Fruit fly (Drosophila melanogaster) whole organism, embryonic: ENCODE results near the gene CG32811.

Experiments
- Ada2b ChIP-seq: fragments of 200-800 bp; sonication (Bioruptor generic); IDR thresholded peaks from 2 replicates; pipeline ENCODE4 v1.3.6; 2022; ENCODE audit warnings: missing biosample characterization, missing genetic modification characterization
- CG10565 ChIP-seq: fragments of 200-800 bp; sonication (Bioruptor generic); optimal IDR thresholded peaks from 3 replicates; lab custom pipeline; 2016; ENCODE audit warnings: missing biosample characterization, mild to moderate bottlenecking, missing genetic modification characterization
- CG12155 ChIP-seq: fragments of 200-800 bp; sonication (Bioruptor generic); optimal IDR thresholded peaks from 3 replicates; lab custom pipeline; 2016; ENCODE audit warnings: missing biosample characterization, missing genetic modification characterization
- CG12942 ChIP-seq: fragments of 200-800 bp; sonication (Bioruptor generic); optimal IDR thresholded peaks from 3 replicates; lab custom pipeline; 2016; ENCODE audit warnings: missing biosample characterization, missing genetic modification characterization
- CG14441 ChIP-seq: fragments of 200-800 bp; sonication (Bioruptor generic); IDR thresholded peaks from 2 replicates; pipeline ENCODE4 v1.3.6; 2022; ENCODE audit warnings: missing biosample characterization, missing genetic modification characterization
- CG14965 ChIP-seq: fragments of 200-800 bp; sonication (Bioruptor generic); optimal IDR thresholded peaks from 2 replicates; lab custom pipeline; 2016; ENCODE audit warnings: missing biosample characterization, missing genetic modification characterization, borderline replicate concordance
- CG15479 ChIP-seq: fragments of 200-800 bp; sonication (Bioruptor generic); optimal IDR thresholded peaks from 3 replicates; lab custom pipeline; 2019; ENCODE audit warnings: missing biosample characterization, mild to moderate bottlenecking, missing genetic modification characterization, moderate library complexity
- CG17612 ChIP-seq: fragments of 200-800 bp; sonication (Bioruptor generic); IDR thresholded peaks from 2 replicates; pipeline ENCODE4 v1.3.6; 2022; ENCODE audit warnings: missing biosample characterization, missing genetic modification characterization
- CG18011 ChIP-seq: fragments of 200-800 bp; sonication (Bioruptor generic); optimal IDR thresholded peaks from 2 replicates; lab custom pipeline; 2017; ENCODE audit warnings: missing biosample characterization, missing genetic modification characterization, mild to moderate bottlenecking, moderate library complexity, missing genotype
- CG18599 ChIP-seq: fragments of 200-800 bp; sonication (Bioruptor generic); optimal IDR thresholded peaks from 3 replicates; lab custom pipeline; 2017; ENCODE audit warnings: missing biosample characterization, missing genetic modification characterization, mild to moderate bottlenecking, moderate library complexity, missing genetic modification reagents
- CG2120 ChIP-seq: fragments of 200-800 bp; sonication (Bioruptor generic); optimal IDR thresholded peaks from 3 replicates; lab custom pipeline; 2016; ENCODE audit warnings: missing biosample characterization, missing genetic modification characterization
- CG3163 ChIP-seq: fragments of 200-800 bp; sonication (Bioruptor generic); optimal IDR thresholded peaks from 3 replicates; lab custom pipeline; 2016; ENCODE audit warnings: missing biosample characterization, missing genetic modification characterization
- CG32772 ChIP-seq: fragments of 200-800 bp; sonication (Bioruptor generic); IDR thresholded peaks from 2 replicates; pipeline ENCODE4 v1.3.6; 2022; ENCODE audit warnings: missing biosample characterization, missing genetic modification characterization
- CG3281 ChIP-seq: fragments of 200-800 bp; sonication (Bioruptor generic); optimal IDR thresholded peaks from 3 replicates; lab custom pipeline; 2017; ENCODE audit warnings: missing biosample characterization, mild to moderate bottlenecking, missing genetic modification characterization
- CG3838 ChIP-seq: fragments of 200-800 bp; sonication (Bioruptor generic); optimal IDR thresholded peaks from 3 replicates; lab custom pipeline; 2016; ENCODE audit warnings: missing biosample characterization, missing genetic modification characterization
- CG4404 ChIP-seq: fragments of 200-800 bp; sonication (Bioruptor generic); IDR thresholded peaks from 2 replicates; pipeline ENCODE4 v1.3.6; 2022; ENCODE audit warnings: missing biosample characterization, missing genetic modification characterization
- CG5180 ChIP-seq: fragments of 200-800 bp; sonication (Bioruptor generic); optimal IDR thresholded peaks from 3 replicates; lab custom pipeline; 2017; ENCODE audit warnings: missing biosample characterization, missing genetic modification characterization, mild to moderate bottlenecking, moderate library complexity, missing genetic modification reagents
- CG6854 ChIP-seq: fragments of 200-800 bp; sonication (Bioruptor generic); optimal IDR thresholded peaks from 3 replicates; lab custom pipeline; 2017; ENCODE audit warnings: missing biosample characterization, mild to moderate bottlenecking, missing genetic modification characterization
- CG9932 ChIP-seq: fragments of 200-800 bp; sonication (Bioruptor generic); IDR thresholded peaks from 2 replicates; pipeline ENCODE4 v1.3.6; 2022; ENCODE audit warnings: missing biosample characterization, missing genetic modification characterization
- Dll ChIP-seq: fragments of 200-800 bp; sonication (Bioruptor generic); IDR thresholded peaks from 4 replicates; pipeline ENCODE4 v1.3.6; 2022; ENCODE audit warnings: missing biosample characterization, missing genetic modification characterization; ENCODE audit not compliant: partially characterized antibody
- Dref ChIP-seq: fragments of 200-800 bp; sonication (Bioruptor generic); IDR thresholded peaks from 2 replicates; pipeline ENCODE4 v1.3.6; 2022; ENCODE audit warnings: missing biosample characterization, missing genetic modification characterization
- HHEX ChIP-seq: fragments of 200-800 bp; sonication (Bioruptor generic); optimal IDR thresholded peaks from 3 replicates; lab custom pipeline; 2017; ENCODE audit warnings: missing biosample characterization, mild to moderate bottlenecking, missing genetic modification characterization, missing genetic modification reagents
- HLH3B ChIP-seq: fragments of 200-800 bp; sonication (Bioruptor generic); IDR thresholded peaks from 2 replicates; pipeline ENCODE4 v1.3.6; 2022; ENCODE audit warnings: missing biosample characterization, missing genetic modification characterization
- HLH54F ChIP-seq: fragments of 200-800 bp; sonication (Bioruptor generic); optimal IDR thresholded peaks from 3 replicates; lab custom pipeline; 2016; ENCODE audit warnings: missing biosample characterization, missing genetic modification characterization
- Hey ChIP-seq: fragments of 200-800 bp; sonication (Bioruptor generic); optimal IDR thresholded peaks from 3 replicates; lab custom pipeline; 2018; ENCODE audit warnings: missing biosample characterization, mild to moderate bottlenecking, missing genetic modification characterization
- Hsf ChIP-seq: fragments of 200-800 bp; sonication (Bioruptor generic); optimal IDR thresholded peaks from 3 replicates; lab custom pipeline; 2016; ENCODE audit warnings: missing biosample characterization, missing genetic modification characterization
- Kr ChIP-seq: fragments of 200-800 bp; sonication (Bioruptor generic); optimal IDR thresholded peaks from 2 replicates; lab custom pipeline; 2017; ENCODE audit warnings: missing biosample characterization, mild to moderate bottlenecking, missing genetic modification characterization
- MESR4 ChIP-seq: fragments of 200-800 bp; sonication (Bioruptor generic); optimal IDR thresholded peaks from 2 replicates; lab custom pipeline; 2018; ENCODE audit warnings: missing biosample characterization, mild to moderate bottlenecking, missing genetic modification characterization, moderate library complexity
- Mes4 ChIP-seq: fragments of 200-800 bp; sonication (Bioruptor generic); optimal IDR thresholded peaks from 2 replicates; lab custom pipeline; 2016; ENCODE audit warnings: missing biosample characterization, missing genetic modification characterization
- NfI ChIP-seq: fragments of 200-800 bp; sonication (Bioruptor generic); optimal IDR thresholded peaks from 3 replicates; lab custom pipeline; 2018; ENCODE audit warnings: missing biosample characterization, mild to moderate bottlenecking, missing genetic modification characterization, moderate library complexity
- TFAM ChIP-seq: fragments of 200-800 bp; sonication (Bioruptor generic); optimal IDR thresholded peaks from 2 replicates; lab custom pipeline; 2017; ENCODE audit warnings: missing biosample characterization, missing genetic modification characterization, inconsistent platforms
- ac ChIP-seq: fragments of 200-800 bp; sonication (Bioruptor generic); optimal IDR thresholded peaks from 3 replicates; lab custom pipeline; 2017; ENCODE audit warnings: missing biosample characterization, mild to moderate bottlenecking, missing genetic modification characterization
- ara ChIP-seq: fragments of 200-800 bp; sonication (Bioruptor generic); IDR thresholded peaks from 2 replicates; pipeline ENCODE4 v1.3.6; 2022; ENCODE audit warnings: missing biosample characterization, missing genetic modification characterization
- ato ChIP-seq: fragments of 200-800 bp; sonication (Bioruptor generic); IDR thresholded peaks from 2 replicates; pipeline ENCODE4 v1.3.6; 2022; ENCODE audit warnings: missing biosample characterization, missing genetic modification characterization; ENCODE audit not compliant: partially characterized antibody
- bab2 ChIP-seq: fragments of 200-800 bp; sonication (Bioruptor generic); optimal IDR thresholded peaks from 2 replicates; lab custom pipeline; 2016; ENCODE audit warnings: missing biosample characterization, missing genetic modification characterization
- cato ChIP-seq: fragments of 200-800 bp; sonication (Bioruptor generic); optimal IDR thresholded peaks from 2 replicates; lab custom pipeline; 2016; ENCODE audit warnings: missing biosample characterization, missing genetic modification characterization, borderline replicate concordance
- caup ChIP-seq: fragments of 200-800 bp; sonication (Bioruptor generic); optimal IDR thresholded peaks from 3 replicates; lab custom pipeline; 2017; ENCODE audit warnings: missing biosample characterization, mild to moderate bottlenecking, missing genetic modification characterization, moderate library complexity; ENCODE audit not compliant: severe bottlenecking
- chn ChIP-seq: fragments of 200-800 bp; sonication (Bioruptor generic); optimal IDR thresholded peaks from 2 replicates; lab custom pipeline; 2016; ENCODE audit warnings: missing biosample characterization, missing genetic modification characterization
- crp ChIP-seq, 2 experiments: fragments of 200-800 bp; sonication (Bioruptor generic); optimal IDR thresholded peaks; 2 replicates in 1 of 2; 3 replicates in 1 of 2; lab custom pipeline; 2017; ENCODE audit warnings: missing biosample characterization in 2 of 2, missing genetic modification characterization in 2 of 2, mild to moderate bottlenecking in 1 of 2, moderate library complexity in 1 of 2
- dmrt99B ChIP-seq: fragments of 200-800 bp; sonication (Bioruptor generic); optimal IDR thresholded peaks from 2 replicates; lab custom pipeline; 2018; ENCODE audit warnings: missing biosample characterization, mild to moderate bottlenecking, missing genetic modification characterization, moderate library complexity
- jing ChIP-seq: fragments of 200-800 bp; sonication (Bioruptor generic); optimal IDR thresholded peaks from 2 replicates; lab custom pipeline; 2018; ENCODE audit warnings: missing biosample characterization, mild to moderate bottlenecking, missing genetic modification characterization
- mam ChIP-seq: fragments of 200-800 bp; sonication (Bioruptor generic); optimal IDR thresholded peaks from 3 replicates; lab custom pipeline; 2016; ENCODE audit warnings: missing biosample characterization, missing genetic modification characterization
- nerfin-2 ChIP-seq: fragments of 200-800 bp; sonication (Bioruptor generic); IDR thresholded peaks from 2 replicates; pipeline ENCODE4 v1.3.6; 2022; ENCODE audit warnings: missing biosample characterization, missing genetic modification characterization; ENCODE audit not compliant: partially characterized antibody
- sens-2 ChIP-seq: fragments of 200-800 bp; sonication (Bioruptor generic); IDR thresholded peaks from 2 replicates; pipeline ENCODE4 v1.3.6; 2022; ENCODE audit warnings: missing biosample characterization, missing genetic modification characterization
- slp2 ChIP-seq: fragments of 200-800 bp; sonication (Bioruptor generic); optimal IDR thresholded peaks from 2 replicates; lab custom pipeline; 2016; ENCODE audit warnings: missing biosample characterization, missing genetic modification characterization
- tio ChIP-seq: fragments of 200-800 bp; sonication (Bioruptor generic); optimal IDR thresholded peaks from 2 replicates; lab custom pipeline; 2017; ENCODE audit warnings: missing biosample characterization, missing genetic modification characterization, inconsistent platforms
- twi ChIP-seq: fragments of 200-800 bp; optimal IDR thresholded peaks from 2 replicates; lab custom pipeline; 2019; ENCODE audit warnings: missing biosample characterization, mild to moderate bottlenecking, missing genetic modification characterization, moderate library complexity
- z ChIP-seq: fragments of 200-800 bp; sonication (Bioruptor generic); IDR thresholded peaks from 3 replicates; pipeline ENCODE4 v1.3.6; 2022; ENCODE audit warnings: missing biosample characterization, missing genetic modification characterization

CG32811 gene

dm6 chrX:1275018-1275820 is 23.0 kb downstream of the CG32811 start, which contains the start of gene Atf3 (continued):
- TF ChIP-seq CG18011 (GFP tag; lab: Kevin White, UChicago) = peak; percentile 93
- TF ChIP-seq CG15479 = peak; percentile 13
- peak; percentile 98 for TF ChIP-seq cato (GFP tag; lab: Kevin White, UChicago)
- peak; percentile 99 for TF ChIP-seq CG3281 (GFP tag; lab: Kevin White, UChicago)
- TF ChIP-seq CG14441 (GFP tag; lab: Robert Waterston, UW) = peak; percentile 99
- TF ChIP-seq CG32772 (GFP tag; lab: Robert Waterston, UW) = peak; percentile 97
- TF ChIP-seq crp (GFP tag; optimal IDR thresholded peaks at IDR 0.05; lab: Kevin White, UChicago) = peak in 1 of 2 experiments; percentile 75
- no peak for TF ChIP-seq nerfin-2 (GFP tag; lab: Robert Waterston, UW)
- TF ChIP-seq HHEX (GFP tag; lab: Kevin White, UChicago) = peak; percentile 99
- TF ChIP-seq Dll = no peak
- TF ChIP-seq caup (GFP tag; lab: Kevin White, UChicago) = peak; percentile 99
- TF ChIP-seq NfI = peak; percentile 99
- peak; percentile 98 for TF ChIP-seq Hey
- peak; percentile 96 for TF ChIP-seq CG17612 (GFP tag; lab: Robert Waterston, UW)
- peak; percentile 98 for TF ChIP-seq HLH3B
- peak; percentile 94 for TF ChIP-seq CG10565 (GFP tag; lab: Kevin White, UChicago)
- peak; percentile 100 for TF ChIP-seq CG18599 (GFP tag; lab: Kevin White, UChicago)
- TF ChIP-seq mam = peak; percentile 100
- TF ChIP-seq jing = peak; percentile 99
- peak; percentile 99 for TF ChIP-seq slp2 (GFP tag; lab: Kevin White, UChicago)
- TF ChIP-seq ara (GFP tag; lab: Robert Waterston, UW) = peak; percentile 97
- peak; percentile 99 for TF ChIP-seq tio (GFP tag; lab: Kevin White, UChicago)
- TF ChIP-seq CG2120 (GFP tag; lab: Kevin White, UChicago) = peak; percentile 100
- TF ChIP-seq CG3838 (GFP tag; lab: Kevin White, UChicago) = peak; percentile 98
- peak; percentile 94 for TF ChIP-seq CG3163 (GFP tag; lab: Kevin White, UChicago)
- TF ChIP-seq Kr (GFP tag; lab: Kevin White, UChicago) = no peak
- TF ChIP-seq MESR4 = peak; percentile 76
- peak; percentile 90 for TF ChIP-seq sens-2
- TF ChIP-seq CG12942 (GFP tag; lab: Kevin White, UChicago) = peak; percentile 99
- no peak for TF ChIP-seq ato (GFP tag; lab: Robert Waterston, UW)
- TF ChIP-seq CG5180 (GFP tag; lab: Kevin White, UChicago) = peak; percentile 91
- peak; percentile 96 for TF ChIP-seq twi (tag; lab: Kevin White, UChicago)
- TF ChIP-seq Ada2b (GFP tag; lab: Robert Waterston, UW) = peak; percentile 99
- peak; percentile 100 for TF ChIP-seq HLH54F (GFP tag; lab: Kevin White, UChicago)
- TF ChIP-seq CG14965 = peak; percentile 91
- peak; percentile 99 for TF ChIP-seq chn (GFP tag; lab: Kevin White, UChicago)
- peak; percentile 64; the same call in 1 of the 3 replicates for TF ChIP-seq z (GFP tag; lab: Robert Waterston, UW)
- peak; percentile 99 for TF ChIP-seq CG12155 (GFP tag; lab: Kevin White, UChicago)
- TF ChIP-seq TFAM (GFP tag; lab: Kevin White, UChicago) = peak; percentile 90
- peak; percentile 99 for TF ChIP-seq CG6854 (GFP tag; lab: Kevin White, UChicago)
- peak; percentile 99 for TF ChIP-seq CG4404
- TF ChIP-seq CG9932 (GFP tag; lab: Robert Waterston, UW) = peak; percentile 99
- TF ChIP-seq ac (GFP tag; lab: Kevin White, UChicago) = peak; percentile 85
- peak; percentile 99 for TF ChIP-seq dmrt99B
- peak; percentile 98 for TF ChIP-seq Mes4 (GFP tag; lab: Kevin White, UChicago)
- TF ChIP-seq Hsf (GFP tag; lab: Kevin White, UChicago) = peak; percentile 99
- TF ChIP-seq Dref = peak; percentile 47
- peak; percentile 99 for TF ChIP-seq bab2 (GFP tag; lab: Kevin White, UChicago)
